Worm (Caenorhabditis elegans) whole organism, L3 larva: ENCODE results near the gene Y46G5A.38.

Source experiments
- ama-1 ChIP-seq: fragments of 150-350 bp; optimal IDR thresholded peaks from 2 replicates; lab custom pipeline; 2018
- elt-3 ChIP-seq, 3 experiments: fragments of 150-350 bp in 1 of 3; sonication (generic microtip) in 2 of 3; optimal IDR thresholded peaks; 2 replicates in 2 of 3; 4 replicates in 1 of 3; lab custom pipeline; 2014 to 2017; ENCODE audit warnings: missing biosample characterization in 3 of 3, missing genetic modification characterization in 3 of 3
- fos-1 ChIP-seq: fragments of 150-350 bp; optimal IDR thresholded peaks from 2 replicates; lab custom pipeline; 2014; ENCODE audit warnings: missing biosample characterization, missing genetic modification characterization
- nfya-1 ChIP-seq: sonication (generic microtip); optimal IDR thresholded peaks from 2 replicates; lab custom pipeline; 2017; ENCODE audit warnings: missing genetic modification characterization, mild to moderate bottlenecking, missing compliant biosample characterization, antibody characterized with exemption, moderate library complexity; ENCODE audit not compliant: insufficient read depth
- nhr-237 ChIP-seq: fragments of 150-350 bp; optimal IDR thresholded peaks from 2 replicates; lab custom pipeline; 2014; ENCODE audit warnings: missing biosample characterization, missing genetic modification characterization
- ztf-11 ChIP-seq: fragments of 150-350 bp; optimal IDR thresholded peaks from 2 replicates; lab custom pipeline; 2014; ENCODE audit warnings: missing biosample characterization, missing genetic modification characterization

DNA sequence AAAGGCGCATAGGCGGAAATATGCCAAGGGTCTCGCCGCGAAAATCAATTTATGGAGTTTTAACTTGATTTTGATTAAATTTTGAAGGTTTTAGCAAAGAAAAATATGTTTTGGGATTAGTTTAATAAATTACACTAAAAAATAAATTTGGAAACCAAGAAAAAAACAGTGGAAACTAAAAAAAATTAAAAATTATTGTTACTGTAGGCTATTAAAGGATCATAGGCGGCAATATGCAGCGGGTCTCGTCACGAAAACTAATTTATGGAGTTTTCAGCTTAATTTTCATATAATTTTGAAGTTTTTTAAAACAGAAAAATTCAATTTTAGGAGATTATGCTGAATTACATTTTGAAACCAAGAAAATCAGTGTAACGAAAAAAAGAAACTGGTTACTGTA, 18.1 kb upstream of the Y46G5A.38 start:
- TF ChIP-seq elt-3 (tag; optimal IDR thresholded peaks at IDR 0.05; lab: Kevin White, UChicago) (no peak), ama-1 (lab: Kevin White, UChicago) (no peak), ztf-11 (tag; lab: Kevin White, UChicago) (no peak), nfya-1 (tag; lab: Kevin White, UChicago) (no peak), nhr-237 (tag; lab: Kevin White, UChicago) (no peak), fos-1 (tag; lab: Kevin White, UChicago) (no peak)
